Worm (Caenorhabditis elegans) whole organism, midembryonic: ENCODE measurements around the gene srab-13.

Source experiments
- cog-1 ChIP-seq: sonication (generic microtip); optimal IDR thresholded peaks from 2 replicates; lab custom pipeline; 2016; ENCODE audit warnings: missing genetic modification characterization, missing compliant biosample characterization
- flt-1 ChIP-seq: fragments of 200-800 bp; sonication (Bioruptor generic); IDR thresholded peaks from 2 replicates; pipeline ENCODE4 v1.3.6; 2022; ENCODE audit warnings: missing genetic modification characterization, missing compliant biosample characterization
- klf-2 ChIP-seq: fragments of 200-800 bp; sonication (Bioruptor generic); conservative IDR thresholded peaks from 2 replicates; pipeline ENCODE4 v1.3.6; 2022; ENCODE audit warnings: missing genetic modification reagents, missing genetic modification characterization, missing compliant biosample characterization
- med-1 ChIP-seq: sonication (generic microtip); optimal IDR thresholded peaks from 2 replicates; lab custom pipeline; 2017; ENCODE audit warnings: missing genetic modification characterization, mild to moderate bottlenecking, missing compliant biosample characterization, antibody characterized with exemption, missing genetic modification reagents; ENCODE audit not compliant: insufficient read depth
- ref-1 ChIP-seq: fragments of 200-800 bp; sonication (Bioruptor generic); conservative IDR thresholded peaks from 2 replicates; pipeline ENCODE4 v1.3.6; 2022; ENCODE audit warnings: missing genetic modification reagents, missing genetic modification characterization, missing compliant biosample characterization
- tab-1 ChIP-seq: fragments of 200-800 bp; sonication (Bioruptor generic); IDR thresholded peaks from 2 replicates; pipeline ENCODE4 v1.3.6; 2022; ENCODE audit warnings: missing genetic modification characterization, missing compliant biosample characterization
- ztf-23 ChIP-seq: fragments of 200-800 bp; sonication (Bioruptor generic); IDR thresholded peaks from 2 replicates; pipeline ENCODE4 v1.3.6; 2022; ENCODE audit warnings: missing genetic modification reagents, missing genetic modification characterization, missing compliant biosample characterization
- ztf-29 ChIP-seq: fragments of 200-800 bp; sonication (Bioruptor generic); IDR thresholded peaks from 2 replicates; pipeline ENCODE4 v1.3.6; 2022; ENCODE audit warnings: missing genetic modification reagents, missing genetic modification characterization, missing compliant biosample characterization

- TF ChIP-seq tab-1 (GFP tag; lab: Robert Waterston, UW) (no peak), flt-1 (no peak), cog-1 (tag; lab: Kevin White, UChicago) (no peak), ztf-23 (no peak), ztf-29 (GFP tag; lab: Robert Waterston, UW) (no peak), med-1 (GFP tag; lab: Kevin White, UChicago) (no peak), ref-1 (GFP tag; lab: Robert Waterston, UW) (no peak), klf-2 (GFP tag; lab: Robert Waterston, UW) (no peak)
Observed at ce11 chrV:2066780-2067179, 39.1 kb upstream of the srab-13 start, which contains the start of gene nhr-86.
